Worm (Caenorhabditis elegans) whole organism, young adult: Measurements from ENCODE around the gene str-44.

Source experiments
- B0019.2 ChIP-seq: fragments of 200-800 bp; sonication (Bioruptor generic); conservative IDR thresholded peaks from 2 replicates; pipeline ENCODE4 v1.3.6; 2022; ENCODE audit warnings: missing genetic modification reagents, missing genetic modification characterization, missing compliant biosample characterization
- C17E4.6 ChIP-seq: fragments of 200-800 bp; sonication (Bioruptor generic); IDR thresholded peaks from 2 replicates; pipeline ENCODE4 v1.3.6; 2022; ENCODE audit warnings: missing genetic modification reagents, missing genetic modification characterization, missing compliant biosample characterization
- F22D6.2 ChIP-seq: sonication (generic microtip); optimal IDR thresholded peaks from 2 replicates; lab custom pipeline; 2016; ENCODE audit warnings: mild to moderate bottlenecking, missing genetic modification characterization, missing compliant biosample characterization
- F23B12.7 ChIP-seq: sonication (generic microtip); optimal IDR thresholded peaks from 2 replicates; lab custom pipeline; 2017; ENCODE audit warnings: missing genetic modification characterization, mild to moderate bottlenecking, missing compliant biosample characterization, antibody characterized with exemption, moderate library complexity; ENCODE audit not compliant: insufficient read depth
- F37B4.10 ChIP-seq: fragments of 200-800 bp; sonication (Bioruptor generic); IDR thresholded peaks from 2 replicates; pipeline ENCODE4 v1.3.6; 2022; ENCODE audit warnings: missing genetic modification characterization, missing compliant biosample characterization
- F57A8.1 ChIP-seq: fragments of 200-800 bp; sonication (Bioruptor generic); optimal IDR thresholded peaks from 2 replicates; lab custom pipeline; 2018; ENCODE audit warnings: mild to moderate bottlenecking, missing genetic modification characterization, moderate library complexity, missing compliant biosample characterization
- K12H6.12 ChIP-seq: fragments of 200-800 bp; sonication (Bioruptor generic); optimal IDR thresholded peaks from 2 replicates; lab custom pipeline; 2018; ENCODE audit warnings: mild to moderate bottlenecking, missing genetic modification characterization, missing compliant biosample characterization
- T07F8.4 ChIP-seq: sonication (generic microtip); optimal IDR thresholded peaks from 2 replicates; lab custom pipeline; 2016; ENCODE audit warnings: mild to moderate bottlenecking, missing genetic modification characterization, moderate library complexity, missing compliant biosample characterization
- Y53G8AR.9 ChIP-seq: fragments of 200-800 bp; sonication (Bioruptor generic); conservative IDR thresholded peaks from 2 replicates; pipeline ENCODE4 v1.3.6; 2022; ENCODE audit warnings: missing genetic modification reagents, missing genetic modification characterization, missing compliant biosample characterization
- athp-1 ChIP-seq: sonication (generic microtip); optimal IDR thresholded peaks from 2 replicates; lab custom pipeline; 2017; ENCODE audit warnings: mild to moderate bottlenecking, missing genetic modification characterization, missing compliant biosample characterization
- attf-6 ChIP-seq: fragments of 200-800 bp; sonication (Bioruptor generic); IDR thresholded peaks from 2 replicates; pipeline ENCODE4 v1.3.6; 2022; ENCODE audit warnings: missing genetic modification reagents, missing genetic modification characterization, missing compliant biosample characterization
- ceh-58 ChIP-seq: fragments of 200-800 bp; sonication (Bioruptor generic); IDR thresholded peaks from 2 replicates; pipeline ENCODE4 v1.3.6; 2022; ENCODE audit warnings: missing genetic modification characterization, missing compliant biosample characterization
- chd-7 ChIP-seq: sonication (generic microtip); optimal IDR thresholded peaks from 2 replicates; lab custom pipeline; 2016; ENCODE audit warnings: mild to moderate bottlenecking, missing genetic modification characterization, moderate library complexity, missing compliant biosample characterization
- dox-1 ChIP-seq: fragments of 200-800 bp; sonication (Bioruptor generic); IDR thresholded peaks from 2 replicates; pipeline ENCODE4 v1.3.6; 2022; ENCODE audit warnings: missing genetic modification reagents, missing genetic modification characterization, missing compliant biosample characterization
- dpff-1 ChIP-seq: sonication (generic microtip); optimal IDR thresholded peaks from 2 replicates; lab custom pipeline; 2017; ENCODE audit warnings: mild to moderate bottlenecking, missing genetic modification characterization, missing compliant biosample characterization
- him-1 ChIP-seq: sonication (generic microtip); optimal IDR thresholded peaks from 2 replicates; lab custom pipeline; 2016; ENCODE audit warnings: missing genotype, missing genetic modification reagents, missing genetic modification characterization, missing compliant biosample characterization
- hlh-26 ChIP-seq: fragments of 200-800 bp; sonication (Bioruptor generic); conservative IDR thresholded peaks from 2 replicates; pipeline ENCODE4 v1.3.6; 2022; ENCODE audit warnings: missing genetic modification reagents, missing genetic modification characterization, missing compliant biosample characterization
- hmg-1.2 ChIP-seq: fragments of 200-800 bp; sonication (Bioruptor generic); IDR thresholded peaks from 2 replicates; pipeline ENCODE4 v1.3.6; 2022; ENCODE audit warnings: missing genetic modification reagents, missing genetic modification characterization, missing compliant biosample characterization
- hmg-20 ChIP-seq: fragments of 200-800 bp; sonication (Bioruptor generic); IDR thresholded peaks from 2 replicates; pipeline ENCODE4 v1.3.6; 2022; ENCODE audit warnings: missing genetic modification reagents, missing genetic modification characterization, missing compliant biosample characterization
- hrde-1 ChIP-seq: sonication (generic microtip); optimal IDR thresholded peaks from 2 replicates; lab custom pipeline; 2016; ENCODE audit warnings: missing genetic modification characterization, mild to moderate bottlenecking, missing compliant biosample characterization, moderate library complexity, missing genotype, missing genetic modification reagents, borderline replicate concordance
- let-607 ChIP-seq, 2 experiments: fragments of 200-800 bp in 1 of 2; sonication (Bioruptor generic) in 1 of 2; sonication (generic microtip) in 1 of 2; optimal IDR thresholded peaks; 2 replicates each; lab custom pipeline; 2016 to 2018; ENCODE audit warnings: mild to moderate bottlenecking in 2 of 2, missing compliant biosample characterization in 2 of 2, missing genetic modification characterization in 2 of 2, moderate library complexity in 2 of 2, missing genotype in 1 of 2
- lin-26 ChIP-seq: fragments of 200-800 bp; sonication (Bioruptor generic); IDR thresholded peaks from 2 replicates; pipeline ENCODE4 v1.3.6; 2022; ENCODE audit warnings: missing genetic modification reagents, missing genetic modification characterization, missing compliant biosample characterization
- madf-3 ChIP-seq: fragments of 200-800 bp; sonication (Bioruptor generic); IDR thresholded peaks from 2 replicates; pipeline ENCODE4 v1.3.6; 2022; ENCODE audit warnings: missing genetic modification reagents, missing genetic modification characterization, missing compliant biosample characterization
- madf-8 ChIP-seq: fragments of 200-800 bp; sonication (Bioruptor generic); conservative IDR thresholded peaks from 2 replicates; pipeline ENCODE4 v1.3.6; 2022; ENCODE audit warnings: missing genetic modification reagents, missing genetic modification characterization, missing compliant biosample characterization
- mel-28 ChIP-seq: sonication (generic microtip); optimal IDR thresholded peaks from 2 replicates; lab custom pipeline; 2016; ENCODE audit warnings: borderline replicate concordance, mild to moderate bottlenecking, missing genetic modification characterization, missing compliant biosample characterization
- mes-4 ChIP-seq: sonication (generic microtip); optimal IDR thresholded peaks from 2 replicates; lab custom pipeline; 2016; ENCODE audit warnings: missing genotype, missing genetic modification characterization, missing compliant biosample characterization
- nfya-1 ChIP-seq: sonication (generic microtip); optimal IDR thresholded peaks from 2 replicates; lab custom pipeline; 2017; ENCODE audit warnings: antibody characterized with exemption, missing compliant biosample characterization, missing genetic modification characterization, borderline replicate concordance; ENCODE audit not compliant: insufficient read depth
- nfyb-1 ChIP-seq: fragments of 200-800 bp; sonication (Bioruptor generic); IDR thresholded peaks from 2 replicates; pipeline ENCODE4 v1.3.6; 2022; ENCODE audit warnings: missing genetic modification reagents, missing genetic modification characterization, missing compliant biosample characterization
- nhr-120 ChIP-seq: fragments of 200-800 bp; sonication (Bioruptor generic); IDR thresholded peaks from 2 replicates; pipeline ENCODE4 v1.3.6; 2022; ENCODE audit warnings: missing genetic modification characterization, missing compliant biosample characterization
- nhr-179 ChIP-seq: sonication (generic microtip); optimal IDR thresholded peaks from 2 replicates; lab custom pipeline; 2016; ENCODE audit warnings: mild to moderate bottlenecking, missing genetic modification characterization, missing compliant biosample characterization
- nhr-27 ChIP-seq: fragments of 200-800 bp; sonication (Bioruptor generic); optimal IDR thresholded peaks from 2 replicates; lab custom pipeline; 2018; ENCODE audit warnings: mild to moderate bottlenecking, missing genetic modification characterization, moderate library complexity, missing compliant biosample characterization
- nhr-80 ChIP-seq: sonication (generic microtip); optimal IDR thresholded peaks from 2 replicates; lab custom pipeline; 2016; ENCODE audit warnings: missing genetic modification characterization, missing compliant biosample characterization
- pha-4 ChIP-seq: fragments of 150-350 bp; sonication (generic microtip); optimal IDR thresholded peaks from 2 replicates; lab custom pipeline; 2014; ENCODE audit warnings: missing biosample characterization, missing genetic modification reagents, missing genetic modification characterization
- rpc-1 ChIP-seq, 2 experiments: fragments of 150-350 bp in 1 of 2; sonication (generic microtip) in 1 of 2; optimal IDR thresholded peaks; 2 replicates each; lab custom pipeline; 2014 to 2018; ENCODE audit warnings: missing biosample characterization in 1 of 2, missing genetic modification characterization in 1 of 2, missing genetic modification reagents in 1 of 2, missing genotype in 1 of 2
- tbp1 ChIP-seq: fragments of 200-800 bp; sonication (Bioruptor generic); optimal IDR thresholded peaks from 2 replicates; lab custom pipeline; 2018; ENCODE audit warnings: mild to moderate bottlenecking, missing genetic modification characterization, missing compliant biosample characterization
- tlf-1 ChIP-seq: fragments of 200-800 bp; sonication (Bioruptor generic); optimal IDR thresholded peaks from 2 replicates; lab custom pipeline; 2018; ENCODE audit warnings: mild to moderate bottlenecking, missing genetic modification characterization, missing compliant biosample characterization
- unc-130 ChIP-seq: sonication (generic microtip); optimal IDR thresholded peaks from 2 replicates; lab custom pipeline; 2016; ENCODE audit warnings: missing genetic modification reagents, missing genetic modification characterization, missing compliant biosample characterization
- unc-62 ChIP-seq: fragments of 150-350 bp; optimal IDR thresholded peaks from 2 replicates; lab custom pipeline; 2014; ENCODE audit warnings: missing biosample characterization, missing genetic modification reagents, missing genetic modification characterization
- zfh-2 ChIP-seq: fragments of 200-800 bp; sonication (Bioruptor generic); conservative IDR thresholded peaks from 2 replicates; pipeline ENCODE4 v1.3.6; 2022; ENCODE audit warnings: missing genetic modification reagents, missing genetic modification characterization, missing compliant biosample characterization
- ztf-26 ChIP-seq: sonication (generic microtip); optimal IDR thresholded peaks from 2 replicates; lab custom pipeline; 2017; ENCODE audit warnings: missing genetic modification characterization, missing compliant biosample characterization
- ztf-28 ChIP-seq: fragments of 200-800 bp; sonication (Bioruptor generic); IDR thresholded peaks from 2 replicates; pipeline ENCODE4 v1.3.6; 2022; ENCODE audit warnings: missing genetic modification reagents, missing genetic modification characterization, missing compliant biosample characterization
- ztf-6 ChIP-seq: fragments of 200-800 bp; sonication (Bioruptor generic); IDR thresholded peaks from 2 replicates; pipeline ENCODE4 v1.3.6; 2022; ENCODE audit warnings: missing genetic modification reagents, missing genetic modification characterization, missing compliant biosample characterization

str-44 gene

ce11 chrIV:7166553-7166952 lies 10.4 kb upstream of the str-44 start, which contains the start of gene C42D4.18:
Gene C42D4.18, plus strand, starts transcription at chrIV:7166783.
- TF ChIP-seq hrde-1 (tag; lab: Kevin White, UChicago), result no peak
- TF ChIP-seq athp-1 (tag; lab: Kevin White, UChicago), result no peak
- TF ChIP-seq mel-28 (tag; lab: Kevin White, UChicago), result no peak
- no peak for TF ChIP-seq ceh-58
- no peak for TF ChIP-seq F57A8.1
- peak; percentile 90 for TF ChIP-seq hmg-1.2 (GFP tag; lab: Robert Waterston, UW)
- TF ChIP-seq lin-26 (GFP tag; lab: Robert Waterston, UW), result no peak

ce11 chrIV:7167983-7168760 lies 8.8 kb upstream of the str-44 start, which contains the start of gene skr-16:
Gene skr-16, plus strand, starts transcription at chrIV:7168710.
- TF ChIP-seq ceh-58, result no peak
- TF ChIP-seq pha-4 (tag; lab: Kevin White, UChicago), result no peak
- TF ChIP-seq F37B4.10 (GFP tag; lab: Robert Waterston, UW), result no peak
- no peak for TF ChIP-seq nhr-80
- TF ChIP-seq dox-1, result no peak

- TF ChIP-seq T07F8.4 (tag; lab: Kevin White, UChicago), result no peak
- TF ChIP-seq nhr-179 (tag; lab: Kevin White, UChicago), result no peak
- no peak for TF ChIP-seq let-607 (tag; optimal IDR thresholded peaks at IDR 0.05; lab: Kevin White, UChicago)
- TF ChIP-seq tlf-1 (GFP tag; lab: Kevin White, UChicago), result no peak
- no peak for TF ChIP-seq him-1 (tag; lab: Kevin White, UChicago)
- no peak for TF ChIP-seq F22D6.2 (tag; lab: Kevin White, UChicago)
- no peak for TF ChIP-seq Y53G8AR.9
- TF ChIP-seq dpff-1, result no peak
- no peak for TF ChIP-seq F57A8.1
- no peak for TF ChIP-seq hmg-20 (GFP tag; lab: Robert Waterston, UW)
Observed at ce11 chrIV:7171222-7171621, 5.8 kb upstream of the str-44 start, which contains the start of gene str-220. Gene str-220, minus strand, starts transcription at chrIV:7171322.

- TF ChIP-seq nfya-1 (tag; lab: Kevin White, UChicago) (no peak), rpc-1 (optimal IDR thresholded peaks at IDR 0.05; lab: Kevin White, UChicago) (no peak), rpc-1 (tag; optimal IDR thresholded peaks at IDR 0.05; lab: Kevin White, UChicago) (no peak), ztf-28 (no peak), unc-130 (GFP tag; lab: Kevin White, UChicago) (no peak), nhr-80 (no peak), madf-3 (GFP tag; lab: Robert Waterston, UW) (no peak), madf-8 (no peak), ztf-26 (tag; lab: Kevin White, UChicago) (no peak), attf-6 (no peak), chd-7 (tag; lab: Kevin White, UChicago) (no peak), nfyb-1 (GFP tag; lab: Robert Waterston, UW) (no peak), zfh-2 (no peak)
Observed at ce11 chrIV:7173489-7173888, 3.5 kb upstream of the str-44 start, which contains the start of gene str-1. Gene str-1, plus strand, starts transcription at chrIV:7173789.

- TF ChIP-seq nfyb-1 (GFP tag; lab: Robert Waterston, UW) (no peak), C17E4.6 (GFP tag; lab: Robert Waterston, UW) (no peak), mes-4 (no peak), unc-62 (GFP tag; lab: Kevin White, UChicago) (no peak), ztf-6 (GFP tag; lab: Robert Waterston, UW) (no peak), K12H6.12 (no peak), tbp1 (GFP tag; lab: Kevin White, UChicago) (no peak), B0019.2 (no peak), nhr-120 (GFP tag; lab: Robert Waterston, UW) (no peak), F23B12.7 (tag; lab: Kevin White, UChicago) (no peak), nhr-27 (tag; lab: Kevin White, UChicago) (no peak), madf-8 (no peak), hlh-26 (GFP tag; lab: Robert Waterston, UW) (no peak), zfh-2 (no peak)
Observed at ce11 chrIV:7175346-7175745, 1.6 kb upstream of the str-44 start, which contains the start of gene C42D4.19. Gene C42D4.19, plus strand, starts transcription at chrIV:7175646.
